Worm (Caenorhabditis elegans): ENCODE data around the gene Y77E11A.12.

Gene Y77E11A.12

DNA sequence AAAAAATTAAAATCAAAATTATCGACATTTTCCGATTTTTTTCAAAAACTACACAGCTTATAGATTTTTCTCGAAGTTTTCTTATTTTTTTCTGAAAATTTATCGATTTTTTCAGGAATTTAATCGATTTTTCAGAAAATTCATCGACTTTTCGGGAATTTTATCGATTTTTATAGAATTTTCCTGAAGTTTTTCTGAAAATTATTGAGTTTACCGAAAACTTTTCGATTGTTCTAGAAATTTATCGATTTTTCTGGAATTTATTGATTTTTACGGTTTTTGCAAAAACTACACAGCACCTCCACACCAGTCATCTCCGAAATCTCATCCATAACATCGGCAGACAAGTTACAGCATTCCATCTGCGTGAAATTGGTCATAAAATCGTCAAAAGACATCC lies 37.3 kb downstream of the Y77E11A.12 start:
- TF ChIP-seq lin-13 (tag; optimal IDR thresholded peaks at IDR 0.05): no peak
- TF ChIP-seq mab-5 (tag; optimal IDR thresholded peaks at IDR 0.05): no peak
- TF ChIP-seq nhr-76 (tag; optimal IDR thresholded peaks at IDR 0.05): no peak
- no peak for TF ChIP-seq flh-1 (GFP tag; optimal IDR thresholded peaks at IDR 0.05)
- TF ChIP-seq M03D4.4 (tag; optimal IDR thresholded peaks at IDR 0.05): no peak
- no peak for TF ChIP-seq ces-1 (GFP tag; optimal IDR thresholded peaks at IDR 0.05)
- no peak for TF ChIP-seq bed-3 (GFP tag; optimal IDR thresholded peaks at IDR 0.05)
- no peak for TF ChIP-seq ham-2 (GFP tag; optimal IDR thresholded peaks at IDR 0.05)
- no peak for TF ChIP-seq unc-39 (tag; optimal IDR thresholded peaks at IDR 0.05)
- TF ChIP-seq nhr-2 (tag; optimal IDR thresholded peaks at IDR 0.05): no peak

DNA sequence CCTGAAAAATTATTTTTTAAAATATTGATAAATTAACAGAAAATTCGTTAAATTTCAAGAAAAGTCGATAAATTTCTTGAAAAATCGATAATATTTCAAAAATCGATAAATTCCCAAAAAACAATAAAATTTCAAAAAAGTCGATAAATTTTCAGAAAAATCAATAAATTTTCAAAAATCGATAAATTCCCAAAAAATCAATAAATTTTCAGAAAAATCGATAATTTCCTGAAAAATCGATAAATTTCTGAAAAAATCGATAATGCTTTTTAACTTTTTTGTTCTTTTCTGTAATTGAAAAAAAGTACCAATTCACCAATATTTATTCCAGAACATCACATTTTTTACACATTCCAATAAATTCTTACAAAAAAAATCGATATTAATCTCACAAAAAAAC lies 39.8 kb downstream of the Y77E11A.12 start:
- no peak for TF ChIP-seq nhr-28 (tag; optimal IDR thresholded peaks at IDR 0.05)
- no peak for TF ChIP-seq nhr-237 (tag; optimal IDR thresholded peaks at IDR 0.05)
- TF ChIP-seq sem-2 (GFP tag; optimal IDR thresholded peaks at IDR 0.05): no peak
- no peak for TF ChIP-seq bed-3 (GFP tag; optimal IDR thresholded peaks at IDR 0.05)
- no peak for TF ChIP-seq blmp-1 (tag; optimal IDR thresholded peaks at IDR 0.05)
- TF ChIP-seq zip-8 (tag; optimal IDR thresholded peaks at IDR 0.05): no peak
- no peak for TF ChIP-seq nhr-12 (tag; optimal IDR thresholded peaks at IDR 0.05)
- no peak for TF ChIP-seq ceh-43 (GFP tag; optimal IDR thresholded peaks at IDR 0.05)
- no peak for TF ChIP-seq hlh-1 (tag; optimal IDR thresholded peaks at IDR 0.05)
- no peak for TF ChIP-seq tbx-8 (GFP tag; optimal IDR thresholded peaks at IDR 0.05)
- no peak for TF ChIP-seq drap-1 (GFP tag; optimal IDR thresholded peaks at IDR 0.05)
- TF ChIP-seq ham-2 (GFP tag; optimal IDR thresholded peaks at IDR 0.05): no peak
- no peak for TF ChIP-seq M03D4.4 (tag; optimal IDR thresholded peaks at IDR 0.05)
- TF ChIP-seq mep-1 (tag; optimal IDR thresholded peaks at IDR 0.05): no peak
- no peak for TF ChIP-seq pha-4 (tag; optimal IDR thresholded peaks at IDR 0.05)
- no peak for TF ChIP-seq mab-5 (tag; optimal IDR thresholded peaks at IDR 0.05)

DNA sequence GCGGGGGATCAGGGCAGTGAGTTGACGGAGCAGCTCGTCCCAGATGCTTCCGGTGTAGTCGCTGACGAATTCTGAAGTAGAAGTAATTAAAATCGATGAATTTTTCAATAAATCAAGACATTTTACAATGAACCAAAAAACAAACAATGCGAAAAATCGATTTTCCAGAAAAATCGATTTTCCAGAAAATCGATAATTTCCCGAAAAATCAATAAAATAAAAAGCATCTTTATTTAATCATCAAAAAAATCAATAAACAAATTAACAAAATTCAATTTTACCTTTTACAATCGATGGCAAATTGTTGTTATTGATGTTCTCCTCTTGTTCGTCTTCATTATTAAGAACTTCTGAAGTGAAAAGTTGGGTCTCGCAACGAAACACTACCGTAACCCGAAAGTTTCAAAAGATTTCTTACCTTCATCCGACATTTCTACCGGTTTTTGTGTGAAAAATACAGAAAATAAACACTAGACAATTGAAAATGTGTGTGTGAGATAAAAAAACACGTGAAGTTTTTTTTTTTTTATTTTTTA lies 40.3 kb downstream of the Y77E11A.12 start, which contains the start of gene clp-6:
clp-6 (minus strand) TSS at position 486 of the 536 bp plus-strand sequence.
- TF ChIP-seq ceh-43 (GFP tag; optimal IDR thresholded peaks at IDR 0.05): no peak
- no peak for TF ChIP-seq flh-1 (GFP tag; optimal IDR thresholded peaks at IDR 0.05)
- TF ChIP-seq hlh-1 (tag; optimal IDR thresholded peaks at IDR 0.05): no peak
- no peak for TF ChIP-seq lin-13 (tag; optimal IDR thresholded peaks at IDR 0.05)
- no peak for TF ChIP-seq nhr-28 (tag; optimal IDR thresholded peaks at IDR 0.05)
- TF ChIP-seq pha-4 (tag; optimal IDR thresholded peaks at IDR 0.05): no peak
- TF ChIP-seq tbx-8 (GFP tag; optimal IDR thresholded peaks at IDR 0.05): no peak
- no peak for TF ChIP-seq ztf-11 (tag; optimal IDR thresholded peaks at IDR 0.05)
- no peak for TF ChIP-seq lin-32 (GFP tag; optimal IDR thresholded peaks at IDR 0.05)
- no peak for TF ChIP-seq sptf-1 (tag; optimal IDR thresholded peaks at IDR 0.05)
- TF ChIP-seq lsy-2 (tag; optimal IDR thresholded peaks at IDR 0.05): no peak
- TF ChIP-seq snpc-4 (tag; optimal IDR thresholded peaks at IDR 0.05): no peak

DNA sequence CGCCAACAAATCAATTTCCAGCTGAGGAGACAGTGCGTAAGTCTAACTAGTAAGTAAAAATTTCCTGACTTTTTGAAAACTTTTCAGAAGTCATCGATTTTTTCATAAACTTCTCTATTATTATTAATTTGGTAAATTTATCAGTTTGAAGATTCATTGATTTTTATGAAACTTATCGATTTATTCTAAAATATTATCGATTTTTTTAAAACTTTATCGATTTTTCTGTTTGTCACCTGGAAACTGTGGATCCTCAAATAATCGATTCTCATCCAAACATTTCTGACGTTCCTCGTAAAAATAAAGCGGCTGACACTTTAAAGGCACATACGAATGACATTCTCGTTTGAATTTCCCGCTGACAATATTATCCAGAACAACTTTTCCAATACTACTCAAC lies 40.9 kb downstream of the Y77E11A.12 start:
- TF ChIP-seq nhr-12 (tag; optimal IDR thresholded peaks at IDR 0.05) (no peak), bed-3 (GFP tag; optimal IDR thresholded peaks at IDR 0.05) (no peak), ceh-43 (GFP tag; optimal IDR thresholded peaks at IDR 0.05) (no peak), drap-1 (GFP tag; optimal IDR thresholded peaks at IDR 0.05) (no peak), unc-62 (GFP tag; optimal IDR thresholded peaks at IDR 0.05) (no peak), hlh-1 (tag; optimal IDR thresholded peaks at IDR 0.05) (no peak)

DNA sequence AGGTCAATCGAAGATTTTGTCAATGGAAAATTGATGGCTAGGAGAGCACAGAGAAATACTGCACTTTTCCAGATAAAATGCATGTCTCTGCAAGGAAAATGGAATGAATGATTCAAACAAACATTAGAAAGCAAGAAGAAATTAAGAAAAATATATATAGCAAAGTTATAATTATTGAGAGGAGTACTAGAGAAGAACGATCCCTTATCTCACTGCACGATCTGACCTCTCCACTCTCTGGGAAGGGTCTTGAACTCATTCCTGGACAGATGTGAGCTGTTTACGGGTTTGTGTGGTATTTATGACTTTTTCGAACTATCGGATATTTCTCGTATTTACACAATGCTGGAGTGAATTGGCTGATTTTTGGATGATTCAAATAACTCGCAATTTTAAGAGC lies 44.6 kb downstream of the Y77E11A.12 start, which contains the start of gene Y77E11A.23:
Y77E11A.23 (minus strand) TSS at position 107 of the 400 bp plus-strand sequence.
- TF ChIP-seq cnd-1 (tag; optimal IDR thresholded peaks at IDR 0.05): no peak
- TF ChIP-seq drap-1 (GFP tag; optimal IDR thresholded peaks at IDR 0.05): no peak
- no peak for TF ChIP-seq ceh-39 (tag; optimal IDR thresholded peaks at IDR 0.05)
- no peak for TF ChIP-seq ces-1 (GFP tag; optimal IDR thresholded peaks at IDR 0.05)
- no peak for TF ChIP-seq nhr-28 (tag; optimal IDR thresholded peaks at IDR 0.05)
- TF ChIP-seq nhr-2 (tag; optimal IDR thresholded peaks at IDR 0.05): peak; percentile 19
- TF ChIP-seq elt-3 (tag; optimal IDR thresholded peaks at IDR 0.05): no peak
- TF ChIP-seq snpc-4 (tag; optimal IDR thresholded peaks at IDR 0.05): no peak
- no peak for TF ChIP-seq pha-4 (tag; optimal IDR thresholded peaks at IDR 0.05)
- no peak for TF ChIP-seq mab-5 (tag; optimal IDR thresholded peaks at IDR 0.05)
- no peak for TF ChIP-seq ceh-43 (GFP tag; optimal IDR thresholded peaks at IDR 0.05)
- no peak for TF ChIP-seq unc-62 (GFP tag; optimal IDR thresholded peaks at IDR 0.05)
- TF ChIP-seq elt-1 (tag; optimal IDR thresholded peaks at IDR 0.05; ENCODE audit: borderline replicate concordance, insufficient read depth): peak; percentile 93
- TF ChIP-seq nhr-237 (tag; optimal IDR thresholded peaks at IDR 0.05): no peak
